Comparison of ENCODE assay signal across 1 fruit fly cellular context in the genomic region with DNA sequence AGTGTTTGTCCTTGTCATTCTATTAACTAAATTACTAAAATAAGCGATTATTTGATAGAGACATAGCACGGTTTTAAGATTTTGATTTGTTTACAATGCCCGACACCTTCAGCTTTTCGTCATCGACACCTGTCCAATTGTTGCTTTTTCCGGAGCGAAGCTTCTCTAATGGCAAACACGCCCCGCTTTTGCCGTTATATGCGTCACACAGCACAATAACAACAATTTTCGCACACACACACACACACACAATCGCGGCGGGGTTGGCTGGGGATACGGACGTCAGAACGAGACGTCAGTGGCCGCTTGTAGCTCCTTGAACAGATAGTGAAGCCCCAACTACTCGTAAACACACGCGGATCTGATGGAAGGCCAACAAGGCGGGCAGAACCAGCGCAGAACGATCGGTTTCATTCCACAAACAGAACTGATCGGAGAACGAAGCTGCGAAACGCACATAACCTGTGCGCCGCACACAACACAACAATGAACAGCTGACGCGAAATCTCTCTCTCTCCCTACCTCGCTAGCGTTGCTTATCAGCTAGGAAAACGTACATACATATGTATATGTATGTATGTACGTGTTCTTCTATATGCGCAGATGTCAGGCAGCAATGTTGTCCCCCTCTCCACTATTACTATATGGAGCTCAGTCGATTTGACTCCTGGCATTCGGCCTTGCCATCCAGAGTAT.
A peak's percentile ranks its signal among the peaks of the same experiment; 100 is the strongest.
TF ChIP-seq lines count a peak whose summit lies in the region.

No protein-coding gene starts in this region.

TF ChIP-seq in whole organism, embryonic, 481 proteins besides CTCF, POLR2A, EP300 and RAD21 (continued from another document):
- TF ChIP-seq Dbx (GFP tag; IDR thresholded peaks at IDR 0.05; lab: Robert Waterston, UW): peak; percentile 71; the same call in 1 of the 3 replicates
- no peak for TF ChIP-seq Max (GFP tag; optimal IDR thresholded peaks at IDR 0.05; lab: Kevin White, UChicago)
- no peak for TF ChIP-seq CG14860 (GFP tag; IDR thresholded peaks at IDR 0.05; lab: Robert Waterston, UW; ENCODE audit: partially characterized antibody)
- TF ChIP-seq Optix (GFP tag; IDR thresholded peaks at IDR 0.05; lab: Robert Waterston, UW): no peak
- TF ChIP-seq Dad (GFP tag; optimal IDR thresholded peaks at IDR 0.05; lab: Kevin White, UChicago): no peak
- TF ChIP-seq hb (GFP tag; IDR thresholded peaks at IDR 0.05; lab: Robert Waterston, UW; ENCODE audit: partially characterized antibody): no peak
- no peak for TF ChIP-seq dimm (GFP tag; IDR thresholded peaks at IDR 0.05; lab: Robert Waterston, UW)
- TF ChIP-seq CG7372 (GFP tag; IDR thresholded peaks at IDR 0.05; lab: Robert Waterston, UW): no peak
- TF ChIP-seq CG33213 (GFP tag; optimal IDR thresholded peaks at IDR 0.05; lab: Kevin White, UChicago): no peak
- peak; percentile 19 for TF ChIP-seq BtbVII (GFP tag; optimal IDR thresholded peaks at IDR 0.05; lab: Kevin White, UChicago)
- no peak for TF ChIP-seq fd96Cb (tag; optimal IDR thresholded peaks at IDR 0.05; lab: Kevin White, UChicago)
- peak; percentile 69 for TF ChIP-seq cwo (GFP tag; optimal IDR thresholded peaks at IDR 0.05; lab: Kevin White, UChicago)
- peak; percentile 63 for TF ChIP-seq nom (GFP tag; optimal IDR thresholded peaks at IDR 0.05; lab: Kevin White, UChicago)
- TF ChIP-seq CG2116 (GFP tag; optimal IDR thresholded peaks at IDR 0.05; lab: Kevin White, UChicago): no peak
- no peak for TF ChIP-seq schlank (tag; optimal IDR thresholded peaks at IDR 0.05; lab: Kevin White, UChicago)
- TF ChIP-seq CG9727 (GFP tag; optimal IDR thresholded peaks at IDR 0.05; lab: Kevin White, UChicago): peak; percentile 12
- TF ChIP-seq ato (GFP tag; IDR thresholded peaks at IDR 0.05; lab: Robert Waterston, UW; ENCODE audit: partially characterized antibody): no peak; the same call in 1 of the 2 replicates
- peak; percentile 47; the same call in 1 of the 2 replicates for TF ChIP-seq sob (GFP tag; IDR thresholded peaks at IDR 0.05; lab: Robert Waterston, UW)
- TF ChIP-seq CoRest (tag; optimal IDR thresholded peaks at IDR 0.05; lab: Kevin White, UChicago): no peak
- peak; percentile 85 for TF ChIP-seq rib (GFP tag; IDR thresholded peaks at IDR 0.05; lab: Robert Waterston, UW)
- no peak for TF ChIP-seq CG14050 (GFP tag; IDR thresholded peaks at IDR 0.05; lab: Robert Waterston, UW)
- TF ChIP-seq zf30C (GFP tag; optimal IDR thresholded peaks at IDR 0.05; lab: Kevin White, UChicago): no peak
- no peak for TF ChIP-seq CG11085 (GFP tag; IDR thresholded peaks at IDR 0.05; lab: Robert Waterston, UW)
- peak; percentile 69 for TF ChIP-seq Atf6 (GFP tag; IDR thresholded peaks at IDR 0.05; lab: Robert Waterston, UW)
- no peak for TF ChIP-seq eve (GFP tag; optimal IDR thresholded peaks at IDR 0.05; lab: Kevin White, UChicago)
- no peak for TF ChIP-seq CG6683 (GFP tag; optimal IDR thresholded peaks at IDR 0.05; lab: Kevin White, UChicago)
- TF ChIP-seq CG31365 (tag; optimal IDR thresholded peaks at IDR 0.05; lab: Kevin White, UChicago): no peak
- no peak for TF ChIP-seq vfl (GFP tag; optimal IDR thresholded peaks at IDR 0.05; lab: Kevin White, UChicago)
- no peak for TF ChIP-seq CG6254 (GFP tag; optimal IDR thresholded peaks at IDR 0.05; lab: Kevin White, UChicago)
- TF ChIP-seq wor (GFP tag; IDR thresholded peaks at IDR 0.05; lab: Robert Waterston, UW): no peak
- no peak for TF ChIP-seq jigr1 (GFP tag; IDR thresholded peaks at IDR 0.05; lab: Robert Waterston, UW)
- TF ChIP-seq Side (GFP tag; optimal IDR thresholded peaks at IDR 0.05; lab: Kevin White, UChicago): no peak
- peak; percentile 12; the same call in 1 of the 4 replicates for TF ChIP-seq Dll (GFP tag; IDR thresholded peaks at IDR 0.05; lab: Robert Waterston, UW; ENCODE audit: partially characterized antibody)
- TF ChIP-seq cg (GFP tag; optimal IDR thresholded peaks at IDR 0.05; lab: Kevin White, UChicago): peak; percentile 80
- TF ChIP-seq CG12391 (tag; optimal IDR thresholded peaks at IDR 0.05; lab: Kevin White, UChicago): no peak
- TF ChIP-seq CG12104 (GFP tag; optimal IDR thresholded peaks at IDR 0.05; lab: Kevin White, UChicago): no peak
- peak in 1 of 2 experiments; percentile 83 for TF ChIP-seq Pdp1 (GFP tag; optimal IDR thresholded peaks at IDR 0.05; lab: Kevin White, UChicago)
- TF ChIP-seq CG13894 (tag; optimal IDR thresholded peaks at IDR 0.05; lab: Kevin White, UChicago): peak; percentile 60
- no peak for TF ChIP-seq CG18619 (GFP tag; optimal IDR thresholded peaks at IDR 0.05; lab: Kevin White, UChicago)
- TF ChIP-seq crp (GFP tag; optimal IDR thresholded peaks at IDR 0.05; lab: Kevin White, UChicago): peak; percentile 22 to 82
- peak; percentile 95 for TF ChIP-seq bigmax (GFP tag; optimal IDR thresholded peaks at IDR 0.05; lab: Kevin White, UChicago)
- no peak for TF ChIP-seq CG8290 (GFP tag; optimal IDR thresholded peaks at IDR 0.05; lab: Kevin White, UChicago)
- peak in 1 of 2 experiments; percentile 70 for TF ChIP-seq CG8290 (tag; optimal IDR thresholded peaks at IDR 0.05; lab: Kevin White, UChicago)
